Fruit fly (Drosophila melanogaster) whole organism, prepupa: ENCODE measurements around the gene Hr96.

Experiments used
- Blimp-1 ChIP-seq: fragments of 200-800 bp; sonication (Bioruptor generic); optimal IDR thresholded peaks from 3 replicates; lab custom pipeline; 2017; ENCODE audit warnings: missing biosample characterization, missing genetic modification characterization, mild to moderate bottlenecking, moderate library complexity, missing genetic modification reagents
- CG10669 ChIP-seq: fragments of 200-800 bp; sonication (Bioruptor generic); optimal IDR thresholded peaks from 3 replicates; lab custom pipeline; 2018; ENCODE audit warnings: missing biosample characterization, mild to moderate bottlenecking, missing genetic modification characterization, moderate library complexity
- CG11294 ChIP-seq: fragments of 200-800 bp; sonication (Bioruptor generic); IDR thresholded peaks from 2 replicates; pipeline ENCODE4 v1.3.6; 2022; ENCODE audit warnings: missing biosample characterization, missing genetic modification characterization
- CG11762 ChIP-seq: fragments of 200-800 bp; sonication (Bioruptor generic); optimal IDR thresholded peaks from 3 replicates; lab custom pipeline; 2016; ENCODE audit warnings: missing biosample characterization, missing genetic modification characterization; ENCODE audit not compliant: insufficient read depth
- CG11902 ChIP-seq: fragments of 200-800 bp; sonication (Bioruptor generic); optimal IDR thresholded peaks from 3 replicates; lab custom pipeline; 2016; ENCODE audit warnings: missing biosample characterization, missing genetic modification characterization
- CG15336 ChIP-seq: fragments of 200-800 bp; sonication (Bioruptor generic); IDR thresholded peaks from 2 replicates; pipeline ENCODE4 v1.3.6; 2022; ENCODE audit warnings: missing biosample characterization, missing genetic modification characterization
- CG1621 ChIP-seq: fragments of 200-800 bp; sonication (Bioruptor generic); optimal IDR thresholded peaks from 3 replicates; lab custom pipeline; 2018; ENCODE audit warnings: missing biosample characterization, mild to moderate bottlenecking, missing genetic modification characterization
- CG16779 ChIP-seq: fragments of 200-800 bp; sonication (Bioruptor generic); optimal IDR thresholded peaks from 3 replicates; lab custom pipeline; 2017; ENCODE audit warnings: missing biosample characterization, mild to moderate bottlenecking, missing genetic modification characterization
- CG31627 ChIP-seq: fragments of 200-800 bp; sonication (Bioruptor generic); optimal IDR thresholded peaks from 3 replicates; lab custom pipeline; 2016; ENCODE audit warnings: missing biosample characterization, missing genetic modification characterization
- CG32006 ChIP-seq: fragments of 200-800 bp; sonication (Bioruptor generic); optimal IDR thresholded peaks from 3 replicates; lab custom pipeline; 2017; ENCODE audit warnings: missing biosample characterization, mild to moderate bottlenecking, missing genetic modification characterization
- CG4318 ChIP-seq: fragments of 200-800 bp; sonication (Bioruptor generic); optimal IDR thresholded peaks from 3 replicates; lab custom pipeline; 2017; ENCODE audit warnings: missing biosample characterization, mild to moderate bottlenecking, missing genetic modification characterization
- CG6163 ChIP-seq: fragments of 200-800 bp; sonication (Bioruptor generic); IDR thresholded peaks from 3 replicates; pipeline ENCODE4 v1.3.6; 2022; ENCODE audit warnings: missing biosample characterization, missing genetic modification characterization
- CG6792 ChIP-seq: fragments of 200-800 bp; sonication (Bioruptor generic); optimal IDR thresholded peaks from 3 replicates; lab custom pipeline; 2016; ENCODE audit warnings: missing biosample characterization, missing genetic modification characterization
- CG6808 ChIP-seq: fragments of 200-800 bp; sonication (Bioruptor generic); optimal IDR thresholded peaks from 3 replicates; lab custom pipeline; 2017; ENCODE audit warnings: missing biosample characterization, missing genetic modification characterization, mild to moderate bottlenecking, moderate library complexity, missing genetic modification reagents
- CG6854 ChIP-seq: fragments of 200-800 bp; sonication (Bioruptor generic); optimal IDR thresholded peaks from 2 replicates; lab custom pipeline; 2017; ENCODE audit warnings: missing biosample characterization, mild to moderate bottlenecking, missing genetic modification characterization
- CG7368 ChIP-seq: fragments of 200-800 bp; sonication (Bioruptor generic); optimal IDR thresholded peaks from 3 replicates; lab custom pipeline; 2016; ENCODE audit warnings: missing biosample characterization, missing genetic modification characterization
- CG8119 ChIP-seq: fragments of 200-800 bp; sonication (Bioruptor generic); IDR thresholded peaks from 3 replicates; pipeline ENCODE4 v1.3.6; 2022; ENCODE audit warnings: missing biosample characterization, missing genetic modification characterization
- CG8319 ChIP-seq: fragments of 200-800 bp; sonication (Bioruptor generic); optimal IDR thresholded peaks from 3 replicates; lab custom pipeline; 2016; ENCODE audit warnings: missing biosample characterization, missing genetic modification characterization
- CG9139 ChIP-seq: fragments of 200-800 bp; sonication (Bioruptor generic); optimal IDR thresholded peaks from 3 replicates; lab custom pipeline; 2017; ENCODE audit warnings: missing biosample characterization, mild to moderate bottlenecking, missing genetic modification characterization
- Eip75B ChIP-seq: fragments of 200-800 bp; sonication (Bioruptor generic); optimal IDR thresholded peaks from 3 replicates; lab custom pipeline; 2016; ENCODE audit warnings: missing biosample characterization, missing genetic modification characterization
- Eip78C ChIP-seq: fragments of 200-800 bp; sonication (Bioruptor generic); peaks from one replicate; lab custom pipeline; 2016; ENCODE audit warnings: missing biosample characterization, missing genetic modification characterization
- Eip93F ChIP-seq: fragments of 200-800 bp; sonication (Bioruptor generic); optimal IDR thresholded peaks from 2 replicates; lab custom pipeline; 2016; ENCODE audit warnings: missing biosample characterization, mild to moderate bottlenecking, missing genetic modification characterization
- Ets21C ChIP-seq: fragments of 200-800 bp; sonication (Bioruptor generic); optimal IDR thresholded peaks from 3 replicates; lab custom pipeline; 2016; ENCODE audit warnings: missing biosample characterization, missing genetic modification characterization
- Gug ChIP-seq: fragments of 200-800 bp; sonication (Bioruptor generic); IDR thresholded peaks from 2 replicates; pipeline ENCODE4 v1.3.6; 2022; ENCODE audit warnings: missing biosample characterization, missing genetic modification characterization
- Hr38 ChIP-seq: sonication (Bioruptor generic); optimal IDR thresholded peaks from 2 replicates; lab custom pipeline; 2016; ENCODE audit warnings: missing biosample characterization, missing genetic modification characterization
- Hr39 ChIP-seq: fragments of 200-800 bp; sonication (Bioruptor generic); optimal IDR thresholded peaks from 2 replicates; lab custom pipeline; 2016; ENCODE audit warnings: missing biosample characterization, missing genetic modification characterization
- Hr4 ChIP-seq: fragments of 200-800 bp; sonication (Bioruptor generic); optimal IDR thresholded peaks from 3 replicates; lab custom pipeline; 2016; ENCODE audit warnings: missing biosample characterization, missing genetic modification characterization
- Lpt ChIP-seq: fragments of 200-800 bp; sonication (Bioruptor generic); optimal IDR thresholded peaks from 3 replicates; lab custom pipeline; 2016; ENCODE audit warnings: missing biosample characterization, missing genetic modification characterization
- Smox ChIP-seq: fragments of 200-800 bp; sonication (Bioruptor generic); optimal IDR thresholded peaks from 3 replicates; lab custom pipeline; 2016; ENCODE audit warnings: missing biosample characterization, missing genetic modification characterization
- Sox102F ChIP-seq: fragments of 200-800 bp; sonication (Bioruptor generic); optimal IDR thresholded peaks from 2 replicates; lab custom pipeline; 2016; ENCODE audit warnings: missing biosample characterization, mild to moderate bottlenecking, missing genetic modification characterization
- Sox14 ChIP-seq: fragments of 200-800 bp; sonication (Bioruptor generic); optimal IDR thresholded peaks from 3 replicates; lab custom pipeline; 2016; ENCODE audit warnings: missing biosample characterization, missing genetic modification characterization
- Sox15 ChIP-seq: fragments of 200-800 bp; sonication (Bioruptor generic); optimal IDR thresholded peaks from 3 replicates; lab custom pipeline; 2016; ENCODE audit warnings: missing biosample characterization, missing genetic modification characterization
- achi ChIP-seq: fragments of 200-800 bp; sonication (Bioruptor generic); optimal IDR thresholded peaks from 3 replicates; lab custom pipeline; 2016; ENCODE audit warnings: missing biosample characterization, missing genetic modification characterization
- acj6 ChIP-seq: fragments of 200-800 bp; sonication (Bioruptor generic); optimal IDR thresholded peaks from 3 replicates; lab custom pipeline; 2016; ENCODE audit warnings: missing biosample characterization, missing genetic modification characterization
- cyc ChIP-seq: fragments of 200-800 bp; sonication (Bioruptor generic); optimal IDR thresholded peaks from 3 replicates; lab custom pipeline; 2016; ENCODE audit warnings: missing biosample characterization, missing genetic modification characterization
- dac ChIP-seq: fragments of 200-800 bp; sonication (Bioruptor generic); optimal IDR thresholded peaks from 2 replicates; lab custom pipeline; 2017; ENCODE audit warnings: missing biosample characterization, mild to moderate bottlenecking, missing genetic modification characterization
- dsx ChIP-seq: fragments of 200-800 bp; optimal IDR thresholded peaks from 3 replicates; lab custom pipeline; 2019; ENCODE audit warnings: missing biosample characterization, mild to moderate bottlenecking, missing genetic modification characterization, moderate library complexity; ENCODE audit not compliant: poor library complexity, severe bottlenecking
- esn ChIP-seq: fragments of 200-800 bp; sonication (Bioruptor generic); optimal IDR thresholded peaks from 2 replicates; lab custom pipeline; 2016; ENCODE audit warnings: missing biosample characterization, mild to moderate bottlenecking, missing genetic modification characterization, moderate library complexity
- fd85E ChIP-seq: fragments of 200-800 bp; sonication (Bioruptor generic); optimal IDR thresholded peaks from 3 replicates; lab custom pipeline; 2016; ENCODE audit warnings: missing biosample characterization, missing genetic modification characterization
- fkh ChIP-seq: fragments of 200-800 bp; sonication (Bioruptor generic); optimal IDR thresholded peaks from 3 replicates; lab custom pipeline; 2017; ENCODE audit warnings: missing biosample characterization, mild to moderate bottlenecking, missing genetic modification characterization, moderate library complexity
- lz ChIP-seq: fragments of 200-800 bp; sonication (Bioruptor generic); optimal IDR thresholded peaks from 3 replicates; lab custom pipeline; 2016; ENCODE audit warnings: missing biosample characterization, missing genetic modification characterization
- net ChIP-seq: fragments of 200-800 bp; sonication (Bioruptor generic); optimal IDR thresholded peaks from 3 replicates; lab custom pipeline; 2016; ENCODE audit warnings: missing biosample characterization, missing genetic modification characterization
- pdm3 ChIP-seq: fragments of 200-800 bp; sonication (Bioruptor generic); optimal IDR thresholded peaks from 3 replicates; lab custom pipeline; 2016; ENCODE audit warnings: missing biosample characterization, missing genetic modification characterization
- salr ChIP-seq, 2 experiments: fragments of 200-800 bp; sonication (Bioruptor generic); optimal IDR thresholded peaks; 3 replicates each; lab custom pipeline; 2016 to 2018; ENCODE audit warnings: missing biosample characterization in 2 of 2, missing genetic modification characterization in 2 of 2, mild to moderate bottlenecking in 1 of 2
- spab ChIP-seq: fragments of 200-800 bp; sonication (Bioruptor generic); optimal IDR thresholded peaks from 2 replicates; lab custom pipeline; 2017; ENCODE audit warnings: missing biosample characterization, mild to moderate bottlenecking, missing genetic modification characterization, missing genetic modification reagents
- ss ChIP-seq, 2 experiments: fragments of 200-800 bp; sonication (Bioruptor generic); optimal IDR thresholded peaks; 2 replicates in 1 of 2; 3 replicates in 1 of 2; lab custom pipeline; 2017 to 2018; ENCODE audit warnings: mild to moderate bottlenecking in 2 of 2, missing biosample characterization in 2 of 2, missing genetic modification characterization in 2 of 2, moderate library complexity in 1 of 2
- svp ChIP-seq: fragments of 200-800 bp; sonication (Bioruptor generic); peaks from one replicate; lab custom pipeline; 2016; ENCODE audit warnings: missing biosample characterization, missing genetic modification characterization
- topi ChIP-seq: fragments of 200-800 bp; sonication (Bioruptor generic); optimal IDR thresholded peaks from 3 replicates; lab custom pipeline; 2016; ENCODE audit warnings: missing biosample characterization, missing genetic modification characterization
- vri ChIP-seq: fragments of 200-800 bp; sonication (Bioruptor generic); optimal IDR thresholded peaks from 3 replicates; lab custom pipeline; 2016; ENCODE audit warnings: missing biosample characterization, mild to moderate bottlenecking, missing genetic modification characterization

Gene Hr96

dm6 chr3R:24983537-24984501 is 41.2 kb upstream of the Hr96 start, which contains the start of gene tnc:
TSS of gene tnc (plus strand) at chr3R:24984384.
- TF ChIP-seq CG7368 (GFP tag; lab: Kevin White, UChicago), result peak; percentile 48
- TF ChIP-seq CG11902, result peak; percentile 70
- TF ChIP-seq Hr4, result peak; percentile 67
- peak; percentile 79 for TF ChIP-seq net
- TF ChIP-seq CG1621 (tag; lab: Kevin White, UChicago), result peak; percentile 62
- peak; percentile 63 for TF ChIP-seq pdm3
- peak; percentile 24 for TF ChIP-seq fd85E (GFP tag; lab: Kevin White, UChicago)
- TF ChIP-seq lz, result peak; percentile 74
- no peak; the same call in 1 of the 2 replicates for TF ChIP-seq CG11294 (GFP tag; lab: Robert Waterston, UW)
- peak; percentile 76 for TF ChIP-seq spab (GFP tag; lab: Kevin White, UChicago)
- TF ChIP-seq CG6854 (GFP tag; lab: Kevin White, UChicago), result peak; percentile 50
- peak; percentile 58 for TF ChIP-seq vri (GFP tag; lab: Kevin White, UChicago)
- no peak for TF ChIP-seq Hr38
- TF ChIP-seq svp (GFP tag; lab: Kevin White, UChicago), result peak; percentile 88
- TF ChIP-seq salr (GFP tag; optimal IDR thresholded peaks at IDR 0.05; lab: Kevin White, UChicago), result peak in 1 of 2 experiments; percentile 63
- peak; percentile 84 for TF ChIP-seq achi (GFP tag; lab: Kevin White, UChicago)
- peak; percentile 83 for TF ChIP-seq CG6792 (GFP tag; lab: Kevin White, UChicago)
- TF ChIP-seq CG11762 (GFP tag; lab: Kevin White, UChicago), result peak; percentile 68
- TF ChIP-seq Sox14 (GFP tag; lab: Kevin White, UChicago), result peak; percentile 71
- peak; percentile 48 for TF ChIP-seq Ets21C (GFP tag; lab: Kevin White, UChicago)
- TF ChIP-seq esn, result peak; percentile 89
- peak; percentile 73 for TF ChIP-seq CG4318 (GFP tag; lab: Kevin White, UChicago)
- TF ChIP-seq cyc (GFP tag; lab: Kevin White, UChicago), result peak; percentile 80
- TF ChIP-seq Eip78C, result peak; percentile 91
- TF ChIP-seq CG6808 (GFP tag; lab: Kevin White, UChicago), result peak; percentile 78
- no peak for TF ChIP-seq fkh (GFP tag; lab: Kevin White, UChicago)
- peak; percentile 71 for TF ChIP-seq Lpt (GFP tag; lab: Kevin White, UChicago)
- peak; percentile 84 for TF ChIP-seq dsx (GFP tag; lab: Kevin White, UChicago)
- TF ChIP-seq topi (GFP tag; lab: Kevin White, UChicago), result peak; percentile 78
- peak; percentile 54 for TF ChIP-seq CG31627 (GFP tag; lab: Kevin White, UChicago)
- TF ChIP-seq Sox102F (GFP tag; lab: Kevin White, UChicago), result peak; percentile 73
- TF ChIP-seq dac (GFP tag; lab: Kevin White, UChicago), result peak; percentile 67
- peak; percentile 67 for TF ChIP-seq CG8319 (GFP tag; lab: Kevin White, UChicago)
- peak; percentile 63 for TF ChIP-seq Gug (GFP tag; lab: Robert Waterston, UW)
- TF ChIP-seq Sox15 (GFP tag; lab: Kevin White, UChicago), result peak; percentile 71
- TF ChIP-seq Eip75B (GFP tag; lab: Kevin White, UChicago), result peak; percentile 66
- TF ChIP-seq Hr39, result peak; percentile 60
- TF ChIP-seq CG15336 (GFP tag; lab: Robert Waterston, UW), result peak; percentile 81; the same call in 1 of the 2 replicates
- TF ChIP-seq acj6 (GFP tag; lab: Kevin White, UChicago), result peak; percentile 87
- peak; percentile 72 for TF ChIP-seq Blimp-1
- TF ChIP-seq CG32006, result peak; percentile 89
- peak; percentile 55 for TF ChIP-seq Eip93F (GFP tag; lab: Kevin White, UChicago)
- peak; percentile 71 for TF ChIP-seq Smox (GFP tag; lab: Kevin White, UChicago)
- TF ChIP-seq CG8119 (GFP tag; lab: Robert Waterston, UW), result peak; percentile 87
- peak; percentile 73 for TF ChIP-seq CG6163
- TF ChIP-seq CG9139 (GFP tag; lab: Kevin White, UChicago), result peak; percentile 58
- TF ChIP-seq ss (GFP tag; optimal IDR thresholded peaks at IDR 0.05; lab: Kevin White, UChicago), result peak; percentile 69
- TF ChIP-seq CG10669, result peak; percentile 74
- peak; percentile 45 for TF ChIP-seq CG16779 (tag; lab: Kevin White, UChicago)
